Worm (Caenorhabditis elegans) whole organism, L1 larva: ENCODE results near the gene F40F9.3.

Source experiments
- aha-1 ChIP-seq: fragments of 150-350 bp; optimal IDR thresholded peaks from 2 replicates; lab custom pipeline; 2014; ENCODE audit warnings: missing biosample characterization, missing genetic modification characterization
- ama-1 ChIP-seq: fragments of 150-350 bp; optimal IDR thresholded peaks from 2 replicates; lab custom pipeline; 2014
- lin-15B ChIP-seq: fragments of 150-350 bp; sonication (generic microtip); optimal IDR thresholded peaks from 3 replicates; lab custom pipeline; 2014; ENCODE audit warnings: missing biosample characterization, missing genetic modification characterization
- lir-3 ChIP-seq: sonication (generic microtip); optimal IDR thresholded peaks from 2 replicates; lab custom pipeline; 2016; ENCODE audit warnings: mild to moderate bottlenecking, missing genetic modification characterization, moderate library complexity, missing compliant biosample characterization; ENCODE audit not compliant: poor library complexity
- unc-62 ChIP-seq: fragments of 150-350 bp; optimal IDR thresholded peaks from 2 replicates; lab custom pipeline; 2014; ENCODE audit warnings: missing biosample characterization, missing genetic modification reagents, missing genetic modification characterization
- ztf-11 ChIP-seq, 2 experiments: sonication (generic microtip); optimal IDR thresholded peaks; 2 replicates each; lab custom pipeline; 2016 to 2017; ENCODE audit warnings: missing genetic modification characterization in 2 of 2, missing biosample characterization in 1 of 2, missing compliant biosample characterization in 1 of 2

DNA sequence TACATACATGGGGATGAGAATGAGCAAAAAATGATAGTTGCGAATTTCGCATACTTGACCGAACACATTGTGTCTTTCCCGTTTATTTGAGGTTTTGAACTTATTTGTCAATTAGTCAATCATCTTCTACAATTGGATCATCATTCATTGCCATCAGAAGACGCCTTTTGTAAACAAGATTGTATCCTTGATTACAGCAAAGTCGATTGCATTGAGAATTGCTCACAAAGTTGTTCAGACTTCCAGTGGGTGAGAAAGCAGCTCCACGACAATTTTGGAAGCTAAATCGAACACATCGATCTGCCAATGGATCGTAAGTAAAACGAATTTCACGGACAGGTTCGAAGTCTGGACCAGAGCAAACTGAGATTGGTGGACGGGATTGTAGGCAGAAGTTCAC lies 34.7 kb upstream of the F40F9.3 start:
- no peak for TF ChIP-seq unc-62
- no peak for TF ChIP-seq lir-3
- TF ChIP-seq ama-1 (lab: Kevin White, UChicago): no peak
- TF ChIP-seq ztf-11 (tag; optimal IDR thresholded peaks at IDR 0.05; lab: Kevin White, UChicago): no peak
- TF ChIP-seq lin-15B (tag; lab: Kevin White, UChicago): no peak
- TF ChIP-seq aha-1 (tag; lab: Kevin White, UChicago): no peak
